Fruit fly (Drosophila melanogaster) whole organism, embryonic: Measurements from ENCODE around the gene CG14286.

ENCODE experiments used
- Bdp1 ChIP-seq: fragments of 200-800 bp; sonication (Bioruptor generic); optimal IDR thresholded peaks from 3 replicates; lab custom pipeline; 2016; ENCODE audit warnings: missing biosample characterization, missing genetic modification characterization
- Blimp-1 ChIP-seq: fragments of 200-800 bp; sonication (Bioruptor generic); optimal IDR thresholded peaks from 3 replicates; lab custom pipeline; 2018; ENCODE audit warnings: missing biosample characterization, missing genetic modification characterization, mild to moderate bottlenecking, moderate library complexity, missing genetic modification reagents
- BtbVII ChIP-seq: fragments of 200-800 bp; sonication (Bioruptor generic); optimal IDR thresholded peaks from 3 replicates; lab custom pipeline; 2017; ENCODE audit warnings: missing biosample characterization, mild to moderate bottlenecking, missing genetic modification characterization
- CG11093 ChIP-seq: fragments of 200-800 bp; sonication (Bioruptor generic); IDR thresholded peaks from 3 replicates; pipeline ENCODE4 v1.3.6; 2022; ENCODE audit warnings: missing biosample characterization, missing genetic modification characterization
- CG11504 ChIP-seq: fragments of 200-800 bp; sonication (Bioruptor generic); optimal IDR thresholded peaks from 3 replicates; lab custom pipeline; 2019; ENCODE audit warnings: missing biosample characterization, mild to moderate bottlenecking, missing genetic modification characterization, moderate library complexity
- CG12155 ChIP-seq: fragments of 200-800 bp; sonication (Bioruptor generic); optimal IDR thresholded peaks from 3 replicates; lab custom pipeline; 2016; ENCODE audit warnings: missing biosample characterization, missing genetic modification characterization
- CG12659 ChIP-seq: fragments of 200-800 bp; sonication (Bioruptor generic); optimal IDR thresholded peaks from 3 replicates; lab custom pipeline; 2017; ENCODE audit warnings: mild to moderate bottlenecking, missing biosample characterization, missing genetic modification reagents, missing genetic modification characterization
- CG14050 ChIP-seq: fragments of 200-800 bp; sonication (Bioruptor generic); IDR thresholded peaks from 3 replicates; pipeline ENCODE4 v1.3.6; 2022; ENCODE audit warnings: missing biosample characterization, missing genetic modification characterization
- CG14441 ChIP-seq: fragments of 200-800 bp; sonication (Bioruptor generic); IDR thresholded peaks from 2 replicates; pipeline ENCODE4 v1.3.6; 2022; ENCODE audit warnings: missing biosample characterization, missing genetic modification characterization
- CG15269 ChIP-seq: fragments of 200-800 bp; sonication (Bioruptor generic); optimal IDR thresholded peaks from 2 replicates; lab custom pipeline; 2018; ENCODE audit warnings: missing biosample characterization, mild to moderate bottlenecking, missing genetic modification characterization, moderate library complexity
- CG16815 ChIP-seq: fragments of 200-800 bp; sonication (Bioruptor generic); optimal IDR thresholded peaks from 3 replicates; lab custom pipeline; 2017; ENCODE audit warnings: missing biosample characterization, mild to moderate bottlenecking, missing genetic modification characterization
- CG17361 ChIP-seq: fragments of 200-800 bp; sonication (Bioruptor generic); IDR thresholded peaks from 3 replicates; pipeline ENCODE4 v1.3.6; 2022; ENCODE audit warnings: missing biosample characterization, missing genetic modification characterization
- CG17385 ChIP-seq: fragments of 200-800 bp; sonication (Bioruptor generic); optimal IDR thresholded peaks from 3 replicates; lab custom pipeline; 2018; ENCODE audit warnings: missing biosample characterization, mild to moderate bottlenecking, missing genetic modification characterization
- CG18011 ChIP-seq: fragments of 200-800 bp; sonication (Bioruptor generic); optimal IDR thresholded peaks from 2 replicates; lab custom pipeline; 2017; ENCODE audit warnings: missing biosample characterization, missing genetic modification characterization, mild to moderate bottlenecking, moderate library complexity, missing genotype
- CG18262 ChIP-seq: fragments of 200-800 bp; optimal IDR thresholded peaks from 3 replicates; lab custom pipeline; 2019; ENCODE audit warnings: missing biosample characterization, mild to moderate bottlenecking, missing genetic modification characterization, moderate library complexity
- CG18764 ChIP-seq: fragments of 200-800 bp; sonication (Bioruptor generic); optimal IDR thresholded peaks from 3 replicates; lab custom pipeline; 2016; ENCODE audit warnings: missing biosample characterization, missing genetic modification characterization
- CG2712 ChIP-seq: fragments of 200-800 bp; optimal IDR thresholded peaks from 3 replicates; lab custom pipeline; 2019; ENCODE audit warnings: missing biosample characterization, mild to moderate bottlenecking, missing genetic modification characterization, moderate library complexity
- CG2889 ChIP-seq: fragments of 200-800 bp; sonication (Bioruptor generic); IDR thresholded peaks from 3 replicates; pipeline ENCODE4 v1.3.6; 2022; ENCODE audit warnings: missing biosample characterization, missing genetic modification characterization
- CG4360 ChIP-seq: fragments of 200-800 bp; sonication (Bioruptor generic); IDR thresholded peaks from 2 replicates; pipeline ENCODE4 v1.3.6; 2022; ENCODE audit warnings: missing biosample characterization, missing genetic modification characterization
- CG6175 ChIP-seq: fragments of 200-800 bp; sonication (Bioruptor generic); IDR thresholded peaks from 3 replicates; pipeline ENCODE4 v1.3.6; 2022; ENCODE audit warnings: missing biosample characterization, missing genetic modification characterization
- CG7556 ChIP-seq: fragments of 200-800 bp; sonication (Bioruptor generic); optimal IDR thresholded peaks from 2 replicates; lab custom pipeline; 2017; ENCODE audit warnings: missing biosample characterization, mild to moderate bottlenecking, missing genetic modification characterization
- CG8281 ChIP-seq: fragments of 200-800 bp; sonication (Bioruptor generic); optimal IDR thresholded peaks from 2 replicates; lab custom pipeline; 2018; ENCODE audit warnings: missing biosample characterization, mild to moderate bottlenecking, missing genetic modification characterization, moderate library complexity
- CG8944 ChIP-seq: fragments of 200-800 bp; sonication (Bioruptor generic); optimal IDR thresholded peaks from 3 replicates; lab custom pipeline; 2016; ENCODE audit warnings: missing biosample characterization, missing genetic modification characterization
- Dbx ChIP-seq: fragments of 200-800 bp; sonication (Bioruptor generic); IDR thresholded peaks from 3 replicates; pipeline ENCODE4 v1.3.6; 2022; ENCODE audit warnings: missing biosample characterization, missing genetic modification characterization
- E2f2 ChIP-seq: fragments of 200-800 bp; sonication (Bioruptor generic); IDR thresholded peaks from 2 replicates; pipeline ENCODE4 v1.3.6; 2022; ENCODE audit warnings: missing biosample characterization, missing genetic modification characterization
- HLHmδ ChIP-seq: fragments of 200-800 bp; sonication (Bioruptor generic); optimal IDR thresholded peaks from 2 replicates; lab custom pipeline; 2018; ENCODE audit warnings: missing biosample characterization, mild to moderate bottlenecking, missing genetic modification characterization, moderate library complexity
- Ravus ChIP-seq: fragments of 200-800 bp; sonication (Bioruptor generic); IDR thresholded peaks from 2 replicates; pipeline ENCODE4 v1.3.6; 2022; ENCODE audit warnings: missing biosample characterization, missing genetic modification characterization
- Tbp ChIP-seq: fragments of >200 bp; optimal IDR thresholded peaks from 2 replicates; lab custom pipeline; 2018; ENCODE audit warnings: missing biosample characterization, missing genetic modification characterization
- bcd ChIP-seq: fragments of 200-800 bp; sonication (Bioruptor generic); optimal IDR thresholded peaks from 2 replicates; lab custom pipeline; 2017; ENCODE audit warnings: missing biosample characterization, mild to moderate bottlenecking, missing genetic modification characterization
- bsh ChIP-seq, 2 experiments: fragments of 200-800 bp; sonication (Bioruptor generic); optimal IDR thresholded peaks; 2 replicates each; lab custom pipeline; 2017 to 2018; ENCODE audit warnings: mild to moderate bottlenecking in 2 of 2, missing biosample characterization in 2 of 2, missing genetic modification characterization in 2 of 2, moderate library complexity in 1 of 2
- cad ChIP-seq: fragments of >200 bp; optimal IDR thresholded peaks from 2 replicates; lab custom pipeline; 2017; ENCODE audit warnings: missing biosample characterization, missing genetic modification characterization
- corto ChIP-seq: fragments of 200-800 bp; sonication (Bioruptor generic); optimal IDR thresholded peaks from 2 replicates; lab custom pipeline; 2016; ENCODE audit warnings: missing biosample characterization, mild to moderate bottlenecking, missing genetic modification characterization, moderate library complexity
- crc ChIP-seq: fragments of 200-800 bp; sonication (Bioruptor generic); optimal IDR thresholded peaks from 2 replicates; lab custom pipeline; 2016; ENCODE audit warnings: missing biosample characterization, missing genetic modification characterization
- en ChIP-seq: fragments of 200-800 bp; sonication (Bioruptor generic); optimal IDR thresholded peaks from 2 replicates; lab custom pipeline; 2016; ENCODE audit warnings: missing biosample characterization, missing genetic modification characterization
- esg ChIP-seq: fragments of 200-800 bp; sonication (Bioruptor generic); conservative IDR thresholded peaks from 2 replicates; pipeline ENCODE4 v1.3.6; 2022; ENCODE audit warnings: missing biosample characterization, missing genetic modification characterization
- lmd ChIP-seq: fragments of 200-800 bp; sonication (Bioruptor generic); IDR thresholded peaks from 2 replicates; pipeline ENCODE4 v1.3.6; 2022; ENCODE audit warnings: missing biosample characterization, missing genetic modification characterization
- nmo ChIP-seq: fragments of 200-800 bp; sonication (Bioruptor generic); optimal IDR thresholded peaks from 2 replicates; lab custom pipeline; 2018; ENCODE audit warnings: missing biosample characterization, mild to moderate bottlenecking, missing genetic modification characterization, moderate library complexity
- phol ChIP-seq: fragments of 200-800 bp; sonication (Bioruptor generic); optimal IDR thresholded peaks from 3 replicates; lab custom pipeline; 2018; ENCODE audit warnings: missing biosample characterization, mild to moderate bottlenecking, missing genetic modification characterization, moderate library complexity
- pnt ChIP-seq: fragments of 200-800 bp; sonication (Bioruptor generic); optimal IDR thresholded peaks from 3 replicates; lab custom pipeline; 2016; ENCODE audit warnings: missing biosample characterization, missing genetic modification characterization
- repo ChIP-seq: fragments of 200-800 bp; sonication (Bioruptor generic); optimal IDR thresholded peaks from 2 replicates; lab custom pipeline; 2016; ENCODE audit warnings: missing biosample characterization, missing genetic modification characterization
- run ChIP-seq: fragments of 200-800 bp; sonication (Bioruptor generic); optimal IDR thresholded peaks from 3 replicates; lab custom pipeline; 2018; ENCODE audit warnings: missing biosample characterization, mild to moderate bottlenecking, missing genetic modification characterization
- so ChIP-seq: fragments of 200-800 bp; sonication (Bioruptor generic); IDR thresholded peaks from 3 replicates; pipeline ENCODE4 v1.3.6; 2022; ENCODE audit warnings: missing biosample characterization, missing genetic modification characterization
- sob ChIP-seq: fragments of 200-800 bp; sonication (Bioruptor generic); IDR thresholded peaks from 2 replicates; pipeline ENCODE4 v1.3.6; 2022; ENCODE audit warnings: missing biosample characterization, missing genetic modification characterization
- tna ChIP-seq: fragments of 200-800 bp; sonication (Bioruptor generic); IDR thresholded peaks from 2 replicates; pipeline ENCODE4 v1.3.6; 2022; ENCODE audit warnings: missing biosample characterization, missing genetic modification characterization; ENCODE audit not compliant: partially characterized antibody
- unc-4 ChIP-seq: fragments of 200-800 bp; sonication (Bioruptor generic); IDR thresholded peaks from 2 replicates; pipeline ENCODE4 v1.3.6; 2022; ENCODE audit warnings: missing biosample characterization, missing genetic modification characterization; ENCODE audit not compliant: partially characterized antibody
- unpg ChIP-seq: fragments of 200-800 bp; sonication (Bioruptor generic); optimal IDR thresholded peaks from 3 replicates; lab custom pipeline; 2018; ENCODE audit warnings: missing biosample characterization, mild to moderate bottlenecking, missing genetic modification characterization, moderate library complexity
- usp ChIP-seq: fragments of >200 bp; optimal IDR thresholded peaks from 2 replicates; lab custom pipeline; 2017; ENCODE audit warnings: missing biosample characterization, missing genetic modification characterization
- vvl ChIP-seq: fragments of 200-800 bp; sonication (Bioruptor generic); IDR thresholded peaks from 2 replicates; pipeline ENCODE4 v1.3.6; 2022; ENCODE audit warnings: missing biosample characterization, missing genetic modification characterization
- zen ChIP-seq: fragments of 200-800 bp; sonication (Bioruptor generic); optimal IDR thresholded peaks from 3 replicates; lab custom pipeline; 2018; ENCODE audit warnings: missing biosample characterization, mild to moderate bottlenecking, missing genetic modification characterization, moderate library complexity
- zen2 ChIP-seq: fragments of 200-800 bp; sonication (Bioruptor generic); IDR thresholded peaks from 3 replicates; pipeline ENCODE4 v1.3.6; 2022; ENCODE audit warnings: missing biosample characterization, missing genetic modification characterization; ENCODE audit not compliant: partially characterized antibody

Gene CG14286

dm6 chr3R:19056884-19057283 is 33.0 kb downstream of the CG14286 start (continued):
- TF ChIP-seq nmo (GFP tag; lab: Kevin White, UChicago) (no peak), CG14441 (GFP tag; lab: Robert Waterston, UW) (no peak), vvl (GFP tag; lab: Robert Waterston, UW) (peak; percentile 13; the same call in 1 of the 2 replicates)
- TF ChIP-seq, all 482 proteins: peak for 12

DNA sequence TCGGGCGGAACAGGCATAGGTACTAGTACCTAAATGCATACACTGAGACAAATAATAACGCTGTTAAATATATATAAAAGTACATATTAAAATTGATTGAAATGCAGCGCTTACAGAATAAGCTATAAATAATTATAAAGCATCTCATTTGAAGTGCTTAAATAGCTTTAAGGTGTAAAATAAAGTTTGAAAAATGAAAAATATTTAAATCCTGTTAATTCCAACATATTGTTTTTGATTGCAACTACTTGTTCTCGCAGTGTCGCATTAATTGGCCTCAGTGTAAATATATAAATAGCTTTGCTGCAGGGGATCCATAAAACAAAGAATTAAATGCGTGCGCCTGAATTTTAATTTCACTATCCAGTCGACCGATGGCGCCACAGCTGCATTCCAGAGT is 34.5 kb downstream of the CG14286 start:
- TF ChIP-seq corto (no peak), CG15269 (tag; lab: Kevin White, UChicago) (no peak), Blimp-1 (peak; percentile 29), bcd (GFP tag; lab: Kevin White, UChicago) (no peak), HLHmδ (GFP tag; lab: Kevin White, UChicago) (no peak), CG16815 (GFP tag; lab: Kevin White, UChicago) (no peak), CG18764 (GFP tag; lab: Kevin White, UChicago) (no peak), cad (GFP tag; lab: Kevin White, UChicago) (no peak), E2f2 (no peak), CG12659 (GFP tag; lab: Kevin White, UChicago) (no peak), CG18011 (GFP tag; lab: Kevin White, UChicago) (no peak), CG6175 (GFP tag; lab: Robert Waterston, UW) (no peak), CG2712 (tag; lab: Kevin White, UChicago) (peak; percentile 33), CG4360 (GFP tag; lab: Robert Waterston, UW) (no peak), bsh (GFP tag; optimal IDR thresholded peaks at IDR 0.05; lab: Kevin White, UChicago) (peak in 1 of 2 experiments; percentile 40), repo (GFP tag; lab: Kevin White, UChicago) (no peak), zen (tag; lab: Kevin White, UChicago) (no peak), CG17385 (GFP tag; lab: Kevin White, UChicago) (no peak), tna (no peak), CG18262 (peak; percentile 51), lmd (GFP tag; lab: Robert Waterston, UW) (no peak), zen2 (GFP tag; lab: Robert Waterston, UW) (no peak), CG11093 (GFP tag; lab: Robert Waterston, UW) (no peak), run (no peak), CG8281 (tag; lab: Kevin White, UChicago) (no peak), CG12155 (GFP tag; lab: Kevin White, UChicago) (no peak), CG17361 (GFP tag; lab: Robert Waterston, UW) (peak; percentile 27; the same call in 1 of the 3 replicates), en (GFP tag; lab: Kevin White, UChicago) (no peak), sob (GFP tag; lab: Robert Waterston, UW) (no peak), CG11504 (tag; lab: Kevin White, UChicago) (peak; percentile 27), CG14050 (GFP tag; lab: Robert Waterston, UW) (no peak), CG7556 (GFP tag; lab: Kevin White, UChicago) (no peak), unpg (GFP tag; lab: Kevin White, UChicago) (peak; percentile 20), esg (GFP tag; lab: Robert Waterston, UW) (no peak), so (GFP tag; lab: Robert Waterston, UW) (no peak), phol (tag; lab: Kevin White, UChicago) (peak; percentile 15), Bdp1 (no peak), CG8944 (GFP tag; lab: Kevin White, UChicago) (no peak), crc (no peak), pnt (no peak), Ravus (GFP tag; lab: Robert Waterston, UW) (no peak), unc-4 (no peak), BtbVII (GFP tag; lab: Kevin White, UChicago) (no peak), Dbx (no peak), CG2889 (no peak), Tbp (GFP tag; lab: Kevin White, UChicago) (no peak), usp (GFP tag; lab: Kevin White, UChicago) (no peak)
